Fruit fly (Drosophila melanogaster): ENCODE measurements around the gene CG4887.

The CG4887 gene

dm6 chr2L:1185642-1186497 lies 13.1 kb downstream of the CG4887 start, which contains the start of gene CG5001 (continued):
- TF ChIP-seq MBD-R2 (GFP tag; IDR thresholded peaks at IDR 0.05) (peak; percentile 69), BEAF-32 (GFP tag; optimal IDR thresholded peaks at IDR 0.05) (no peak), Gsc (GFP tag; IDR thresholded peaks at IDR 0.05) (peak; percentile 40; the same call in 1 of the 2 replicates), sens (GFP tag) (peak; percentile 93), wek (GFP tag; optimal IDR thresholded peaks at IDR 0.05) (no peak), pnt (GFP tag; optimal IDR thresholded peaks at IDR 0.05) (peak; percentile 50), repo (GFP tag; optimal IDR thresholded peaks at IDR 0.05) (no peak), TFAM (GFP tag; optimal IDR thresholded peaks at IDR 0.05) (no peak), HLHmδ (GFP tag; optimal IDR thresholded peaks at IDR 0.05) (no peak)

- TF ChIP-seq CG7745 (tag; optimal IDR thresholded peaks at IDR 0.05): no peak
- TF ChIP-seq CG10321 (GFP tag; IDR thresholded peaks at IDR 0.05): no peak
- peak; percentile 35 for TF ChIP-seq Hr39 (optimal IDR thresholded peaks at IDR 0.05)
- TF ChIP-seq sug (tag; optimal IDR thresholded peaks at IDR 0.05): peak; percentile 15
- no peak for TF ChIP-seq Fer3 (tag; optimal IDR thresholded peaks at IDR 0.05)
- no peak for TF ChIP-seq CG2199 (GFP tag; IDR thresholded peaks at IDR 0.05)
Measured at dm6 chr2L:1199166-1199565, 26.4 kb downstream of the CG4887 start, which contains the start of the genes CG5139 and CG43348. Gene CG5139 (minus strand): TSS chr2L:1199266. Gene CG43348 (plus strand): TSS chr2L:1199412.

- TF ChIP-seq GATAe (GFP tag; conservative IDR thresholded peaks at IDR 0.05): peak; percentile 43; the same call in 1 of the 2 replicates
- TF ChIP-seq caup (GFP tag; optimal IDR thresholded peaks at IDR 0.05; ENCODE audit: severe bottlenecking): no peak
- no peak for TF ChIP-seq CG3281 (GFP tag; optimal IDR thresholded peaks at IDR 0.05)
- no peak for TF ChIP-seq Hr39 (optimal IDR thresholded peaks at IDR 0.05)
- TF ChIP-seq lab (GFP tag; optimal IDR thresholded peaks at IDR 0.05): peak; percentile 27
- no peak for TF ChIP-seq CG18476 (GFP tag; optimal IDR thresholded peaks at IDR 0.05)
- no peak for TF ChIP-seq E2f1 (GFP tag; IDR thresholded peaks at IDR 0.05)
- no peak for TF ChIP-seq zen (tag; optimal IDR thresholded peaks at IDR 0.05)
- no peak for TF ChIP-seq Eip74EF (GFP tag; optimal IDR thresholded peaks at IDR 0.05)
- TF ChIP-seq zen2 (GFP tag; IDR thresholded peaks at IDR 0.05; ENCODE audit: partially characterized antibody): no peak
- no peak for TF ChIP-seq CG10462 (GFP tag; optimal IDR thresholded peaks at IDR 0.05)
- no peak for TF ChIP-seq CG11085 (GFP tag; IDR thresholded peaks at IDR 0.05)
- peak; percentile 17; the same call in 1 of the 2 replicates for TF ChIP-seq CG32532 (GFP tag; IDR thresholded peaks at IDR 0.05)
- TF ChIP-seq CG9797 (GFP tag; optimal IDR thresholded peaks at IDR 0.05): no peak
- TF ChIP-seq tx (GFP tag; optimal IDR thresholded peaks at IDR 0.05): no peak
- TF ChIP-seq Ets65A (GFP tag): peak; percentile 42
- TF ChIP-seq ind (GFP tag; optimal IDR thresholded peaks at IDR 0.05): no peak
- TF ChIP-seq HLH4C (GFP tag; IDR thresholded peaks at IDR 0.05; ENCODE audit: partially characterized antibody): no peak
- peak; percentile 26 for TF ChIP-seq mirr (GFP tag; optimal IDR thresholded peaks at IDR 0.05)
- TF ChIP-seq Dbx (GFP tag; IDR thresholded peaks at IDR 0.05): peak; percentile 6; the same call in 1 of the 3 replicates
- 0 out of 2 replicates have a peak, but pooled peaks have one; percentile 19 for TF ChIP-seq slbo (GFP tag; IDR thresholded peaks at IDR 0.05)
- TF ChIP-seq CG18011 (GFP tag; optimal IDR thresholded peaks at IDR 0.05): no peak
- peak; percentile 57 for TF ChIP-seq Med (GFP tag)
- TF ChIP-seq exex (tag; optimal IDR thresholded peaks at IDR 0.05): peak; percentile 54
- TF ChIP-seq CG17385 (GFP tag; optimal IDR thresholded peaks at IDR 0.05): no peak
Measured at dm6 chr2L:1199912-1200721, 27.3 kb downstream of the CG4887 start, which contains the start of the genes CG43349 and CG5011. Gene CG43349 (plus strand): TSS chr2L:1200205. Gene CG5011 (plus strand): TSS chr2L:1200671.
